Fruit fly (Drosophila melanogaster): ENCODE measurements around the gene CG7215.
A peak's percentile ranks its signal among the peaks of the same experiment; 100 is the strongest.

Gene CG7215

dm6 chr3R:18164052-18164722 is 2.9 kb downstream of the CG7215 start, which contains the start of the genes CG7218 and Cbp20 (continued):
- no peak for TF ChIP-seq CG31365 (tag; optimal IDR thresholded peaks at IDR 0.05)
- TF ChIP-seq CG12104 (GFP tag; optimal IDR thresholded peaks at IDR 0.05) = no peak
- peak; percentile 78 for TF ChIP-seq Fer3 (tag; optimal IDR thresholded peaks at IDR 0.05)
- TF ChIP-seq Optix (GFP tag; IDR thresholded peaks at IDR 0.05) = no peak
- peak; percentile 64; the same call in 1 of the 2 replicates for TF ChIP-seq wdn (GFP tag; IDR thresholded peaks at IDR 0.05)
- no peak for TF ChIP-seq Stat92E (GFP tag; optimal IDR thresholded peaks at IDR 0.05)
- TF ChIP-seq gt (GFP tag; IDR thresholded peaks at IDR 0.05) = no peak

- TF ChIP-seq Aef1 (GFP tag; IDR thresholded peaks at IDR 0.05) (no peak), CG6791 (GFP tag; IDR thresholded peaks at IDR 0.05; ENCODE audit: partially characterized antibody) (no peak), Dad (GFP tag; optimal IDR thresholded peaks at IDR 0.05) (no peak), usp (GFP tag; optimal IDR thresholded peaks at IDR 0.05) (no peak), CG18599 (GFP tag; optimal IDR thresholded peaks at IDR 0.05) (peak; percentile 42), vvl (GFP tag; IDR thresholded peaks at IDR 0.05) (no peak), CG30403 (GFP tag; optimal IDR thresholded peaks at IDR 0.05) (no peak), Hsf (GFP tag; optimal IDR thresholded peaks at IDR 0.05) (no peak), CG13894 (tag; optimal IDR thresholded peaks at IDR 0.05) (peak; percentile 55), Sry-β (GFP tag; optimal IDR thresholded peaks at IDR 0.05) (no peak), CG43689 (GFP tag; IDR thresholded peaks at IDR 0.05) (no peak), jigr1 (GFP tag; IDR thresholded peaks at IDR 0.05) (no peak), chinmo (GFP tag; IDR thresholded peaks at IDR 0.05; ENCODE audit: partially characterized antibody) (0 out of 4 replicates have a peak, but pooled peaks have one; percentile 16), CG33213 (GFP tag; optimal IDR thresholded peaks at IDR 0.05) (no peak), CG11456 (GFP tag; IDR thresholded peaks at IDR 0.05) (no peak), yki (optimal IDR thresholded peaks at IDR 0.05) (no peak), Nf-YC (tag; optimal IDR thresholded peaks at IDR 0.05) (peak; percentile 8), ranshi (GFP tag; IDR thresholded peaks at IDR 0.05) (no peak), dm (GFP tag; optimal IDR thresholded peaks at IDR 0.05) (no peak), emc (GFP tag; optimal IDR thresholded peaks at IDR 0.05) (no peak), CG9215 (GFP tag; IDR thresholded peaks at IDR 0.05) (no peak), pita (GFP tag; optimal IDR thresholded peaks at IDR 0.05) (no peak), Deaf1 (tag; optimal IDR thresholded peaks at IDR 0.05) (peak; percentile 45), ewg (GFP tag; optimal IDR thresholded peaks at IDR 0.05) (peak; percentile 94), CG6175 (GFP tag; IDR thresholded peaks at IDR 0.05) (no peak), knrl (GFP tag; IDR thresholded peaks at IDR 0.05; ENCODE audit: partially characterized antibody) (no peak), Dbx (GFP tag; IDR thresholded peaks at IDR 0.05) (no peak), zen2 (GFP tag; IDR thresholded peaks at IDR 0.05; ENCODE audit: partially characterized antibody) (no peak), CG10654 (GFP tag; optimal IDR thresholded peaks at IDR 0.05) (no peak), NK7.1 (GFP tag; optimal IDR thresholded peaks at IDR 0.05) (no peak), Ets65A (GFP tag) (peak; percentile 86), CG32767 (GFP tag; IDR thresholded peaks at IDR 0.05) (0 out of 2 replicates have a peak, but pooled peaks have one; percentile 42), repo (GFP tag; optimal IDR thresholded peaks at IDR 0.05) (no peak), CG8388 (GFP tag; optimal IDR thresholded peaks at IDR 0.05) (no peak), nerfin-1 (tag; optimal IDR thresholded peaks at IDR 0.05) (peak; percentile 28), CG9797 (GFP tag; optimal IDR thresholded peaks at IDR 0.05) (no peak), HLH3B (GFP tag; IDR thresholded peaks at IDR 0.05) (no peak), Awh (GFP tag; IDR thresholded peaks at IDR 0.05) (no peak), Hey (tag; optimal IDR thresholded peaks at IDR 0.05) (peak; percentile 53), jing (GFP tag; optimal IDR thresholded peaks at IDR 0.05) (no peak), CG10274 (GFP tag; optimal IDR thresholded peaks at IDR 0.05) (no peak), CG8478 (optimal IDR thresholded peaks at IDR 0.05) (no peak)
These were observed 6.8 kb downstream of the CG7215 start for dm6 chr3R:18160165-18160814.
